Fruit fly (Drosophila melanogaster) whole organism, prepupa: Measurements from ENCODE around the gene Ser12.

Experiments used
- Blimp-1 ChIP-seq: fragments of 200-800 bp; sonication (Bioruptor generic); optimal IDR thresholded peaks from 3 replicates; lab custom pipeline; 2017; ENCODE audit warnings: missing biosample characterization, missing genetic modification characterization, mild to moderate bottlenecking, moderate library complexity, missing genetic modification reagents
- CG10631 ChIP-seq: fragments of 200-800 bp; sonication (Bioruptor generic); optimal IDR thresholded peaks from 2 replicates; lab custom pipeline; 2016; ENCODE audit warnings: missing biosample characterization, missing genetic modification characterization
- CG1621 ChIP-seq: fragments of 200-800 bp; sonication (Bioruptor generic); optimal IDR thresholded peaks from 3 replicates; lab custom pipeline; 2018; ENCODE audit warnings: missing biosample characterization, mild to moderate bottlenecking, missing genetic modification characterization
- CG16779 ChIP-seq: fragments of 200-800 bp; sonication (Bioruptor generic); optimal IDR thresholded peaks from 3 replicates; lab custom pipeline; 2017; ENCODE audit warnings: missing biosample characterization, mild to moderate bottlenecking, missing genetic modification characterization
- CG3032 ChIP-seq: fragments of 200-800 bp; optimal IDR thresholded peaks from 2 replicates; lab custom pipeline; 2019; ENCODE audit warnings: missing biosample characterization, mild to moderate bottlenecking, missing genetic modification characterization, moderate library complexity
- CG31627 ChIP-seq: fragments of 200-800 bp; sonication (Bioruptor generic); optimal IDR thresholded peaks from 3 replicates; lab custom pipeline; 2016; ENCODE audit warnings: missing biosample characterization, missing genetic modification characterization
- CG32006 ChIP-seq: fragments of 200-800 bp; sonication (Bioruptor generic); optimal IDR thresholded peaks from 3 replicates; lab custom pipeline; 2017; ENCODE audit warnings: missing biosample characterization, mild to moderate bottlenecking, missing genetic modification characterization
- CG3919 ChIP-seq: fragments of 200-800 bp; sonication (Bioruptor generic); optimal IDR thresholded peaks from 3 replicates; lab custom pipeline; 2016; ENCODE audit warnings: missing biosample characterization, missing genetic modification characterization
- CG6163 ChIP-seq: fragments of 200-800 bp; sonication (Bioruptor generic); IDR thresholded peaks from 3 replicates; pipeline ENCODE4 v1.3.6; 2022; ENCODE audit warnings: missing biosample characterization, missing genetic modification characterization
- CG6276 ChIP-seq: fragments of 200-800 bp; sonication (Bioruptor generic); optimal IDR thresholded peaks from 2 replicates; lab custom pipeline; 2017; ENCODE audit warnings: missing biosample characterization, mild to moderate bottlenecking, missing genetic modification characterization
- CG6792 ChIP-seq: fragments of 200-800 bp; sonication (Bioruptor generic); optimal IDR thresholded peaks from 3 replicates; lab custom pipeline; 2016; ENCODE audit warnings: missing biosample characterization, missing genetic modification characterization
- CG6854 ChIP-seq: fragments of 200-800 bp; sonication (Bioruptor generic); optimal IDR thresholded peaks from 2 replicates; lab custom pipeline; 2017; ENCODE audit warnings: missing biosample characterization, mild to moderate bottlenecking, missing genetic modification characterization
- CG8119 ChIP-seq: fragments of 200-800 bp; sonication (Bioruptor generic); IDR thresholded peaks from 3 replicates; pipeline ENCODE4 v1.3.6; 2022; ENCODE audit warnings: missing biosample characterization, missing genetic modification characterization
- CG8319 ChIP-seq: fragments of 200-800 bp; sonication (Bioruptor generic); optimal IDR thresholded peaks from 3 replicates; lab custom pipeline; 2016; ENCODE audit warnings: missing biosample characterization, missing genetic modification characterization
- CG8632 ChIP-seq: fragments of 200-800 bp; sonication (Bioruptor generic); optimal IDR thresholded peaks from 3 replicates; lab custom pipeline; 2016; ENCODE audit warnings: missing biosample characterization, missing genetic modification characterization
- Eip75B ChIP-seq: fragments of 200-800 bp; sonication (Bioruptor generic); optimal IDR thresholded peaks from 3 replicates; lab custom pipeline; 2016; ENCODE audit warnings: missing biosample characterization, missing genetic modification characterization
- Eip78C ChIP-seq: fragments of 200-800 bp; sonication (Bioruptor generic); peaks from one replicate; lab custom pipeline; 2016; ENCODE audit warnings: missing biosample characterization, missing genetic modification characterization
- Eip93F ChIP-seq: fragments of 200-800 bp; sonication (Bioruptor generic); optimal IDR thresholded peaks from 2 replicates; lab custom pipeline; 2016; ENCODE audit warnings: missing biosample characterization, mild to moderate bottlenecking, missing genetic modification characterization
- Ets21C ChIP-seq: fragments of 200-800 bp; sonication (Bioruptor generic); optimal IDR thresholded peaks from 3 replicates; lab custom pipeline; 2016; ENCODE audit warnings: missing biosample characterization, missing genetic modification characterization
- Gug ChIP-seq: fragments of 200-800 bp; sonication (Bioruptor generic); IDR thresholded peaks from 2 replicates; pipeline ENCODE4 v1.3.6; 2022; ENCODE audit warnings: missing biosample characterization, missing genetic modification characterization
- Hr39 ChIP-seq: fragments of 200-800 bp; sonication (Bioruptor generic); optimal IDR thresholded peaks from 2 replicates; lab custom pipeline; 2016; ENCODE audit warnings: missing biosample characterization, missing genetic modification characterization
- OdsH ChIP-seq: fragments of 200-800 bp; sonication (Bioruptor generic); optimal IDR thresholded peaks from 3 replicates; lab custom pipeline; 2016; ENCODE audit warnings: missing biosample characterization, missing genetic modification characterization
- Sox14 ChIP-seq: fragments of 200-800 bp; sonication (Bioruptor generic); optimal IDR thresholded peaks from 3 replicates; lab custom pipeline; 2016; ENCODE audit warnings: missing biosample characterization, missing genetic modification characterization
- acj6 ChIP-seq: fragments of 200-800 bp; sonication (Bioruptor generic); optimal IDR thresholded peaks from 3 replicates; lab custom pipeline; 2016; ENCODE audit warnings: missing biosample characterization, missing genetic modification characterization
- cyc ChIP-seq: fragments of 200-800 bp; sonication (Bioruptor generic); optimal IDR thresholded peaks from 3 replicates; lab custom pipeline; 2016; ENCODE audit warnings: missing biosample characterization, missing genetic modification characterization
- dsx ChIP-seq: fragments of 200-800 bp; optimal IDR thresholded peaks from 3 replicates; lab custom pipeline; 2019; ENCODE audit warnings: missing biosample characterization, mild to moderate bottlenecking, missing genetic modification characterization, moderate library complexity; ENCODE audit not compliant: poor library complexity, severe bottlenecking
- eg ChIP-seq: fragments of 200-800 bp; sonication (Bioruptor generic); IDR thresholded peaks from 3 replicates; pipeline ENCODE4 v1.3.6; 2022; ENCODE audit warnings: missing biosample characterization, missing genetic modification characterization
- fd85E ChIP-seq: fragments of 200-800 bp; sonication (Bioruptor generic); optimal IDR thresholded peaks from 3 replicates; lab custom pipeline; 2016; ENCODE audit warnings: missing biosample characterization, missing genetic modification characterization
- fkh ChIP-seq: fragments of 200-800 bp; sonication (Bioruptor generic); optimal IDR thresholded peaks from 3 replicates; lab custom pipeline; 2017; ENCODE audit warnings: missing biosample characterization, mild to moderate bottlenecking, missing genetic modification characterization, moderate library complexity
- pdm3 ChIP-seq: fragments of 200-800 bp; sonication (Bioruptor generic); optimal IDR thresholded peaks from 3 replicates; lab custom pipeline; 2016; ENCODE audit warnings: missing biosample characterization, missing genetic modification characterization
- salr ChIP-seq, 2 experiments: fragments of 200-800 bp; sonication (Bioruptor generic); optimal IDR thresholded peaks; 3 replicates each; lab custom pipeline; 2016 to 2018; ENCODE audit warnings: missing biosample characterization in 2 of 2, missing genetic modification characterization in 2 of 2, mild to moderate bottlenecking in 1 of 2
- spab ChIP-seq: fragments of 200-800 bp; sonication (Bioruptor generic); optimal IDR thresholded peaks from 2 replicates; lab custom pipeline; 2017; ENCODE audit warnings: missing biosample characterization, mild to moderate bottlenecking, missing genetic modification characterization, missing genetic modification reagents
- ss ChIP-seq, 2 experiments: fragments of 200-800 bp; sonication (Bioruptor generic); optimal IDR thresholded peaks; 2 replicates in 1 of 2; 3 replicates in 1 of 2; lab custom pipeline; 2017 to 2018; ENCODE audit warnings: mild to moderate bottlenecking in 2 of 2, missing biosample characterization in 2 of 2, missing genetic modification characterization in 2 of 2, moderate library complexity in 1 of 2
- svp ChIP-seq: fragments of 200-800 bp; sonication (Bioruptor generic); peaks from one replicate; lab custom pipeline; 2016; ENCODE audit warnings: missing biosample characterization, missing genetic modification characterization
- topi ChIP-seq: fragments of 200-800 bp; sonication (Bioruptor generic); optimal IDR thresholded peaks from 3 replicates; lab custom pipeline; 2016; ENCODE audit warnings: missing biosample characterization, missing genetic modification characterization
- vri ChIP-seq: fragments of 200-800 bp; sonication (Bioruptor generic); optimal IDR thresholded peaks from 3 replicates; lab custom pipeline; 2016; ENCODE audit warnings: missing biosample characterization, mild to moderate bottlenecking, missing genetic modification characterization

The Ser12 gene

DNA sequence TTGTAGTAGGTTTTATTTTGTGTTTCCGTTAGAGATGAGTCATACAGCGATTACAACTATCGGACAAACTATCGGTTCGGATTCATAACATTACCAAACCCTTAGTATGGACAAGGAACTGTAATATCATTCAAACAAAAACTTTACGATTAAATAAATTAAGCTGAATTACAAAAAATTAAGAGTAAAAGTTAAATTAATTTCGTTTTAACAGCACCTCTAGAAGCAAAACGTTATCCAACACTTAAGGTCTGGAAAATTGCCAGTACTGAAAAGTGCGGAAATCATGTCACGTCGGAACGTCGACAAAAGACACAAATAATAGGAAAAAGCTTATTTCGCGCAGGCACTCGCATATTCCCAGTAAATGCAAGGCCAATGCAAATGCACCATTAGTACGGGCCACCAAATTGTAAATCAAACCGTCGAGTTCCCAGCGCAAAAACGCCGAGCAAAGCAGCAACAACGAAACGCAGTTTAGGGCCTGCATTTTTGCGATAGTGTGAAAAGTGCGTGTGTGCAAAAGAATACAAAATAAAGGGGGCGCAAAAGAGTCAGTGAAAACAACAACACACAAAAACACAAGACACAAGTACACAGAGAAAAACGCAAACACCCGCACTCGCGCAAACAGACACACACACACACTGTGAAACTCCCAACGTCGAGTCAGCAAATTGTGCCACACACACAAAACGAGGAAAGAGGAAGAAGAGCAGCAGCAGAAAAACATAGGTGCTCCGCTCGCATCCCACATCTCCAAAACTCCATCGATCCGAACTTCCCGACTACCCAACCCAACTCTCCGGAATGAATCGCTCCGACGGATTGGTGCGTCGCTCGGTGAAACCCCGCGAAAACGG is 24.6 kb downstream of the Ser12 start, which contains the start of the genes CG15387 and sau (continued):
- TF ChIP-seq Eip78C (GFP tag; lab: Kevin White, UChicago) (peak; percentile 95), Hr39 (GFP tag; lab: Kevin White, UChicago) (peak; percentile 93), fd85E (GFP tag; lab: Kevin White, UChicago) (peak; percentile 59), CG10631 (GFP tag; lab: Kevin White, UChicago) (peak; percentile 88), ss (GFP tag; optimal IDR thresholded peaks at IDR 0.05; lab: Kevin White, UChicago) (peak; percentile 2 to 79), Eip93F (GFP tag; lab: Kevin White, UChicago) (peak; percentile 27), CG8632 (peak; percentile 74), Sox14 (GFP tag; lab: Kevin White, UChicago) (peak; percentile 88), vri (GFP tag; lab: Kevin White, UChicago) (peak; percentile 84), CG3919 (peak; percentile 87), svp (GFP tag; lab: Kevin White, UChicago) (peak; percentile 94), CG6276 (GFP tag; lab: Kevin White, UChicago) (peak; percentile 34), CG6792 (peak; percentile 74), CG31627 (GFP tag; lab: Kevin White, UChicago) (peak; percentile 92), cyc (GFP tag; lab: Kevin White, UChicago) (peak; percentile 90), Ets21C (GFP tag; lab: Kevin White, UChicago) (peak; percentile 85), CG8119 (GFP tag; lab: Robert Waterston, UW) (peak; percentile 33; the same call in 1 of the 3 replicates), fkh (GFP tag; lab: Kevin White, UChicago) (peak; percentile 45), topi (GFP tag; lab: Kevin White, UChicago) (peak; percentile 90), Blimp-1 (GFP tag; lab: Kevin White, UChicago) (peak; percentile 64)

DNA sequence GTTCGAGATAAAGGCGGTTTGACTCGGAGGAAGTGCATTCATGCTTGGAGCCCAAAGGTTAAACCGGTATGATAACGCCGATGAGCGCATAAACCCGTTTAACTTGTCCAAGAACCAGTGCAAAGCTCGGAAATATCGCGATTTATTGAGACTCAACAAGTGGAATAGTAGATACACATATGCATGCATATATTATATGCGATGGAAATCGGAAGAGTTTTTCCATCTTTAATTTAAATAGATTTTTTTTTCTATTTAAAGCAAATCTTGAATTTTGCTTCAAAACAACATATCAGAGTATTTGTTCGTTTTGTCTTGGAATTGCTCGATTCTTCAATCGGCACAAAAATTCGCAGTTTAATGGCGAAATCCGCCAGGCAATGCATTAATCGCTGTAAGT is 28.7 kb downstream of the Ser12 start:
- TF ChIP-seq dsx (GFP tag; lab: Kevin White, UChicago) (peak; percentile 8), CG6276 (GFP tag; lab: Kevin White, UChicago) (peak; percentile 33), salr (GFP tag; optimal IDR thresholded peaks at IDR 0.05; lab: Kevin White, UChicago) (no peak), CG3032 (no peak), ss (GFP tag; optimal IDR thresholded peaks at IDR 0.05; lab: Kevin White, UChicago) (peak in 1 of 2 experiments; percentile 6), Hr39 (GFP tag; lab: Kevin White, UChicago) (no peak), CG8319 (GFP tag; lab: Kevin White, UChicago) (no peak), Eip78C (GFP tag; lab: Kevin White, UChicago) (peak; percentile 78), spab (GFP tag; lab: Kevin White, UChicago) (no peak), CG3919 (peak; percentile 4), Eip75B (GFP tag; lab: Kevin White, UChicago) (no peak), CG32006 (GFP tag; lab: Kevin White, UChicago) (peak; percentile 46), CG6163 (GFP tag; lab: Robert Waterston, UW) (peak; percentile 41; the same call in 1 of the 3 replicates), CG6854 (GFP tag; lab: Kevin White, UChicago) (no peak), pdm3 (GFP tag; lab: Kevin White, UChicago) (peak; percentile 10), CG1621 (tag; lab: Kevin White, UChicago) (no peak), CG8119 (GFP tag; lab: Robert Waterston, UW) (peak; percentile 48; the same call in 1 of the 3 replicates), OdsH (GFP tag; lab: Kevin White, UChicago) (peak; percentile 30), cyc (GFP tag; lab: Kevin White, UChicago) (no peak), CG16779 (tag; lab: Kevin White, UChicago) (no peak), svp (GFP tag; lab: Kevin White, UChicago) (peak; percentile 78), eg (GFP tag; lab: Robert Waterston, UW) (0 out of 3 replicates have a peak, but pooled peaks have one; percentile 38), Gug (GFP tag; lab: Robert Waterston, UW) (no peak), acj6 (GFP tag; lab: Kevin White, UChicago) (no peak)
